Worm (Caenorhabditis elegans): ENCODE results near the gene csn-1.

The csn-1 gene

ce11 chrV:17831350-17831749 lies 39.1 kb downstream of the csn-1 start, which contains the start of gene srh-303:
TSS of gene srh-303 (plus strand) at chrV:17831650.
- TF ChIP-seq klf-2 (GFP tag; conservative IDR thresholded peaks at IDR 0.05): no peak
- no peak for TF ChIP-seq ref-1 (GFP tag; conservative IDR thresholded peaks at IDR 0.05)
- TF ChIP-seq ztf-23 (GFP tag; IDR thresholded peaks at IDR 0.05): no peak
- no peak for TF ChIP-seq ztf-29 (GFP tag; IDR thresholded peaks at IDR 0.05)
- no peak for TF ChIP-seq med-1 (GFP tag; optimal IDR thresholded peaks at IDR 0.05; ENCODE audit: insufficient read depth)

DNA sequence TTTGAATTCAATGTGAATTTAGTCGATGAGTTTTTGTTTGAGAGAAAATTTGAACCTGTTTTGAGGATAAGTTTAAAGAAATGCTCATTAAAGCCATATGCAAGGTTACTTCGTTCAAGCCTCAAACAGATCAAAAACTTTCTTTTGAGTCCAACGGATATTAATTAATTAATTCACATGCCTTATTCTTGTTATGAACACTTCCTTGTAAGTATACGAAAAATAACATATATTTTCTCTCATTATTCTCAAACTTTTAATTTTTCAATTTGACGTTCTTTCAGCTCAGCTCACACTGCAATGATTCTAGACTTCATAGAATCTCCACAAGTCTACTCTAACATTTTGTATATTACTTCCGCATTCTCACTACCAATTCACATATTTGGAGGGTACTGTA lies 42.1 kb downstream of the csn-1 start, which contains the start of gene srh-304:
Gene srh-304 (plus strand): TSS at position 301 of the 400 bp plus-strand sequence.
- TF ChIP-seq ztf-29 (GFP tag; IDR thresholded peaks at IDR 0.05): no peak
- no peak for TF ChIP-seq flt-1 (GFP tag; IDR thresholded peaks at IDR 0.05)
- no peak for TF ChIP-seq klf-2 (GFP tag; conservative IDR thresholded peaks at IDR 0.05)
- TF ChIP-seq ztf-23 (GFP tag; IDR thresholded peaks at IDR 0.05): no peak
- TF ChIP-seq tab-1 (GFP tag; IDR thresholded peaks at IDR 0.05): no peak
- no peak for TF ChIP-seq cog-1 (tag; optimal IDR thresholded peaks at IDR 0.05)
- TF ChIP-seq ref-1 (GFP tag; conservative IDR thresholded peaks at IDR 0.05): no peak
- TF ChIP-seq med-1 (GFP tag; optimal IDR thresholded peaks at IDR 0.05; ENCODE audit: insufficient read depth): no peak
- TF ChIP-seq T22C8.4 (GFP tag; IDR thresholded peaks at IDR 0.05): no peak

DNA sequence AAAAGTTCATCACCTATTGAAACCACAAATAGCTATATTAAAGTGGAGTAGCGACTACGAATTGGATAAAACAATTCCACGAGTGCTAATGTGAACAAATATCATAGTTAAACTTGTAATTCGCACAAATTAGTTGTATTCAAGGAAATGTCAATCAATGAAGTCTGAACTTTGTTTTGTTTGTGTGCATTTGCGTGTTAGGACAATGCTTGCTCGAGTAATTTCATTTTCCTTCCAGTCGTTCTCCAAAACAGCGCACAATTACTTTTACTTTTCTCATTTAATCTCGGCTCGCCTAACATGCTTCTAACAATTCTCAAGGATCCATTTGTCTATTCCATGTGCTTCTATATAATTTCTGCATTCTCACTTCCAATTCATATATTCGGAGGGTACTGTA lies 45.8 kb downstream of the csn-1 start, which contains the start of gene srh-301:
Gene srh-301 (plus strand): TSS at position 301 of the 400 bp plus-strand sequence.
- TF ChIP-seq med-1 (GFP tag; optimal IDR thresholded peaks at IDR 0.05; ENCODE audit: insufficient read depth) (no peak), klf-2 (GFP tag; conservative IDR thresholded peaks at IDR 0.05) (no peak), ztf-23 (GFP tag; IDR thresholded peaks at IDR 0.05) (no peak), cog-1 (tag; optimal IDR thresholded peaks at IDR 0.05) (no peak), T22C8.4 (GFP tag; IDR thresholded peaks at IDR 0.05) (no peak), ztf-29 (GFP tag; IDR thresholded peaks at IDR 0.05) (no peak), ref-1 (GFP tag; conservative IDR thresholded peaks at IDR 0.05) (no peak), flt-1 (GFP tag; IDR thresholded peaks at IDR 0.05) (no peak), tab-1 (GFP tag; IDR thresholded peaks at IDR 0.05) (no peak)

- no peak for TF ChIP-seq cog-1 (tag; optimal IDR thresholded peaks at IDR 0.05)
Observed at ce11 chrV:17821805-17822204, 48.6 kb downstream of the csn-1 start, which contains the start of gene srh-300. TSS of gene srh-300 (plus strand) at chrV:17822105.

- TF ChIP-seq ztf-23 (GFP tag; IDR thresholded peaks at IDR 0.05) (0 out of 2 replicates have a peak, but pooled peaks have one; percentile 25), tab-1 (GFP tag; IDR thresholded peaks at IDR 0.05) (0 out of 2 replicates have a peak, but pooled peaks have one; percentile 52), T22C8.4 (GFP tag; IDR thresholded peaks at IDR 0.05) (no peak)
Observed at ce11 chrV:17819704-17820103, 50.7 kb downstream of the csn-1 start.

DNA sequence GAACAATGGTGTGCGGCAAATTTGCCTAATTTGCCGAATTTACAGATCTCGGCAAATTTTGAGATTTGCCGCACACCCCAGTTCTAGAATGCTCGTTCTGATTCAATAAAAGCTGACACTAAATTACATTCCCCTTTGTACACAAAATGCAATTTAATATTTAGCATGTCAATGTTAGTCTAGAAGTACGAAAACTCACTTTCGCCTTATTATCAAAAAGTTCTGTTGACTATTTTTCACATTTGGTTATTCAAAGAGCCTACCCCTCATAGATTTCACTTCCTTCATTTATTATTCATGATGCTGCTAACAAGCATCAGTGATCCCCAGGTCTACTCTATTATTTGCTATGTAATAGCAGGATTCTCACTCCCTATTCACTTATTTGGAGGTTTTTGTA lies 51.9 kb downstream of the csn-1 start, which contains the start of gene srh-298:
Gene srh-298 (plus strand): TSS at position 301 of the 400 bp plus-strand sequence.
- TF ChIP-seq flt-1 (GFP tag; IDR thresholded peaks at IDR 0.05): no peak
- TF ChIP-seq ztf-29 (GFP tag; IDR thresholded peaks at IDR 0.05): no peak
- no peak for TF ChIP-seq klf-2 (GFP tag; conservative IDR thresholded peaks at IDR 0.05)
- TF ChIP-seq ref-1 (GFP tag; conservative IDR thresholded peaks at IDR 0.05): no peak
- no peak for TF ChIP-seq tab-1 (GFP tag; IDR thresholded peaks at IDR 0.05)
- no peak for TF ChIP-seq T22C8.4 (GFP tag; IDR thresholded peaks at IDR 0.05)
- TF ChIP-seq med-1 (GFP tag; optimal IDR thresholded peaks at IDR 0.05; ENCODE audit: insufficient read depth): no peak
- TF ChIP-seq cog-1 (tag; optimal IDR thresholded peaks at IDR 0.05): no peak
- no peak for TF ChIP-seq ztf-23 (GFP tag; IDR thresholded peaks at IDR 0.05)

DNA sequence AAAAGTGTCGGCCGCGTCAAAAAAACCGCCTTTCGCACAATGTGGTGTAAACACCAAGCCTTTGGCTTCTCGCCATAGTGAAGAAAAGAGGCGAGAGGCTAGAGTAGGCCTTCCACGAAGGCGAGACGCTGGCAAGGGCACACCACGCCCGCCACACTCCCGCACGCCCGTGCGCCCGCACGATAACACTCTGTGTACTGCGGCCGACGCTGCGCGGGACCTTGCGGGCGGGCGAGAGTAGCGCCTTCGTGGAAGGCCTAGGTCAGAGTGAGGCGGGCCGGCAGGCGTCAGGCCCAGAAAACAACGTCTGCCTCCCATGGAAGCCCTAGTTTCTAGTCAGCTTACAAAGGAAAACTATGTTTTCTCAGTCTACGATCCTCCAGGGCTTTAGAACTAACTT lies 58.3 kb downstream of the csn-1 start:
- no peak for TF ChIP-seq T22C8.4 (GFP tag; IDR thresholded peaks at IDR 0.05)
- TF ChIP-seq flt-1 (GFP tag; IDR thresholded peaks at IDR 0.05): no peak
- TF ChIP-seq ztf-23 (GFP tag; IDR thresholded peaks at IDR 0.05): no peak
- TF ChIP-seq cog-1 (tag; optimal IDR thresholded peaks at IDR 0.05): no peak
- TF ChIP-seq ref-1 (GFP tag; conservative IDR thresholded peaks at IDR 0.05): no peak
- TF ChIP-seq med-1 (GFP tag; optimal IDR thresholded peaks at IDR 0.05; ENCODE audit: insufficient read depth): no peak
- no peak for TF ChIP-seq ztf-29 (GFP tag; IDR thresholded peaks at IDR 0.05)
- no peak for TF ChIP-seq tab-1 (GFP tag; IDR thresholded peaks at IDR 0.05)
- no peak for TF ChIP-seq klf-2 (GFP tag; conservative IDR thresholded peaks at IDR 0.05)
